Fruit fly (Drosophila melanogaster): ENCODE data around the gene stac.

DNA sequence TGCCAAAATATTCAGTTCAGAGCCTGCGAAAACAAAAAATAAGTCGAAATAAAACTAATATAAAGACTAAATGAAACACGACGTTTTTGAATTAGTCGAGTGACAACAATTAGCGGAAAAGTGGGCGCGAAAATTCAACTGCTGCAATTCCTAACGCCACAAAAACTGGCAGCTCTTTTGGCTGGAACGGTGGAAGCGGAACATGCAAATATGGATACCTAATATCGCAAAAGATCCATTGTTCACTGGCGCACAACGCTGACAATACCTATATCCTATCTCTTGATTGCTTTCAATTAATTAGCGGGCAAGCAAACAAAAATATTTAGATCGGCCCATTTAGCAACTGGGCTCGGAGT, 6.7 kb upstream of the stac start, which contains the start of gene CG11791:
- TF ChIP-seq Sin3A (optimal IDR thresholded peaks at IDR 0.05) = no peak
- no peak for TF ChIP-seq Myc (optimal IDR thresholded peaks at IDR 0.05)
- no peak for TF ChIP-seq h (optimal IDR thresholded peaks at IDR 0.05)
